Worm (Caenorhabditis elegans) whole organism, L1 larva: Measurements from ENCODE around the gene pole-2.

Experiments used
- C04F5.9 ChIP-seq: sonication (generic microtip); optimal IDR thresholded peaks from 2 replicates; lab custom pipeline; 2016; ENCODE audit warnings: missing genetic modification characterization, missing compliant biosample characterization
- aha-1 ChIP-seq: fragments of 150-350 bp; optimal IDR thresholded peaks from 2 replicates; lab custom pipeline; 2014; ENCODE audit warnings: missing biosample characterization, missing genetic modification characterization
- ama-1 ChIP-seq: fragments of 150-350 bp; optimal IDR thresholded peaks from 2 replicates; lab custom pipeline; 2014
- blmp-1 ChIP-seq: fragments of 150-350 bp; optimal IDR thresholded peaks from 2 replicates; lab custom pipeline; 2014; ENCODE audit warnings: missing biosample characterization, missing genetic modification characterization
- elt-2 ChIP-seq: sonication (generic microtip); optimal IDR thresholded peaks from 2 replicates; lab custom pipeline; 2016; ENCODE audit warnings: missing genetic modification characterization, mild to moderate bottlenecking, inconsistent platforms, missing compliant biosample characterization, missing genetic modification reagents
- lin-13 ChIP-seq: fragments of 150-350 bp; optimal IDR thresholded peaks from 2 replicates; lab custom pipeline; 2014; ENCODE audit warnings: missing biosample characterization, missing genetic modification reagents, missing genetic modification characterization
- lin-39 ChIP-seq: fragments of 150-350 bp; optimal IDR thresholded peaks from 2 replicates; lab custom pipeline; 2014; ENCODE audit warnings: missing biosample characterization, missing genetic modification reagents, missing genetic modification characterization
- lsy-2 ChIP-seq, 2 experiments: fragments of 150-350 bp; optimal IDR thresholded peaks; 2 replicates each; lab custom pipeline; 2014; ENCODE audit warnings: missing biosample characterization in 2 of 2, missing genetic modification characterization in 2 of 2
- mdl-1 ChIP-seq, 2 experiments: fragments of 150-350 bp; optimal IDR thresholded peaks; 2 replicates each; lab custom pipeline; 2014 to 2017; ENCODE audit warnings: missing biosample characterization in 2 of 2, missing genetic modification characterization in 2 of 2, inconsistent platforms in 1 of 2
- snpc-4 ChIP-seq: fragments of 150-350 bp; optimal IDR thresholded peaks from 2 replicates; lab custom pipeline; 2014; ENCODE audit warnings: missing biosample characterization, missing genetic modification characterization
- snu-23 ChIP-seq: sonication (generic microtip); optimal IDR thresholded peaks from 2 replicates; lab custom pipeline; 2016; ENCODE audit warnings: missing genetic modification characterization, missing compliant biosample characterization
- tbx-2 ChIP-seq: sonication (generic microtip); optimal IDR thresholded peaks from 2 replicates; lab custom pipeline; 2016; ENCODE audit warnings: missing genetic modification characterization, missing compliant biosample characterization
- ztf-11 ChIP-seq, 2 experiments: sonication (generic microtip); optimal IDR thresholded peaks; 2 replicates each; lab custom pipeline; 2016 to 2017; ENCODE audit warnings: missing genetic modification characterization in 2 of 2, missing biosample characterization in 1 of 2, missing compliant biosample characterization in 1 of 2

DNA sequence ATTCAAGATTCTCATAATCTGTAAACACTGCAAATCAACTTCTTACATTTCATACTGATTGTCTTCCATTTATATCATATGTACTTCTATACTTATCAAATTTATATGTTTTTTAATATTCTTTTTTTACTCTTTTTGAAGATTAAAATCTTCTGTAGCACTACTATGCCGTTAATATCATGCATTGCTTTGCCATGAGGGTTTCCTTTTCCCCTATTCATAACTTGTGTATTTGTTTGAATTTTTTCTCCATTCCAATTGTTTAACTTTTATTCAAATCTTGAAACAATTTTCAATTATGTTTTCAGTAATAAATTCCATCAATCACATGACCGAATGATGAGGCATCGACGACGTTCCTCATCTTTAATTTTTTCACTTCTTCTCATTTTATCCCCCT is 17.8 kb downstream of the pole-2 start, which contains the start of gene cdh-5:
- TF ChIP-seq snpc-4 (tag; lab: Kevin White, UChicago) (no peak), C04F5.9 (tag; lab: Kevin White, UChicago) (no peak), aha-1 (no peak), ama-1 (no peak), blmp-1 (tag; lab: Kevin White, UChicago) (no peak), ztf-11 (tag; optimal IDR thresholded peaks at IDR 0.05; lab: Kevin White, UChicago) (no peak), lin-13 (GFP tag; lab: Kevin White, UChicago) (no peak), mdl-1 (tag; optimal IDR thresholded peaks at IDR 0.05; lab: Kevin White, UChicago) (no peak), lsy-2 (tag; optimal IDR thresholded peaks at IDR 0.05; lab: Kevin White, UChicago) (no peak), snu-23 (GFP tag; lab: Kevin White, UChicago) (no peak), tbx-2 (tag; lab: Kevin White, UChicago) (no peak), elt-2 (tag; lab: Kevin White, UChicago) (no peak), lin-39 (no peak)
